Fruit fly (Drosophila melanogaster): ENCODE data around the gene Gr36b.

DNA sequence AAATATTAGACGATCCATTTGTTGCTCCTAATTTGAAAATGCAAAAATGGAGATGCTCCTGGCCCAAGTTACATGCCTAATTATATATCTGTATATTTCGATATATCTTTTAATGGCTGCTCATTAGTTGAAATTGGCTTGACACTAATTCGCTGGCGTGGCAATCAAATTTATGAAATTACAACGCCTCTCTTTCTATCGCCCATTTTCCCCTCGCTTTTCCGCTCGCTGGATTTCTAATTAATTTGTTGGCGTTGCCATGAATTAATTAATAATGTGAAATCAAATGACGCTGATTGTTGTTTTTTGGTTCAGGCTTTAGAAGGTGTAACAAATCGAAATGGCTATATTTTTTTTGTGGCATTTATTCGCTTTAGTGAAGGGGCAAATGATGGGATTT, 49.5 kb downstream of the Gr36b start:
- TF ChIP-seq lola (GFP tag; optimal IDR thresholded peaks at IDR 0.05) = no peak
- TF ChIP-seq Jra (GFP tag; optimal IDR thresholded peaks at IDR 0.05) = no peak
- no peak for TF ChIP-seq ey (GFP tag; optimal IDR thresholded peaks at IDR 0.05)
- no peak for TF ChIP-seq CG32264 (GFP tag; optimal IDR thresholded peaks at IDR 0.05)
- no peak for TF ChIP-seq pan (optimal IDR thresholded peaks at IDR 0.05)
- no peak for TF ChIP-seq Dif (GFP tag; optimal IDR thresholded peaks at IDR 0.05; ENCODE audit: partially characterized antibody)
- no peak for TF ChIP-seq Mio (GFP tag; optimal IDR thresholded peaks at IDR 0.05)
- TF ChIP-seq br (GFP tag; optimal IDR thresholded peaks at IDR 0.05) = no peak
- no peak for TF ChIP-seq Abd-B (GFP tag; optimal IDR thresholded peaks at IDR 0.05)

Data from whole organism, wandering third instar larva.